Fruit fly (Drosophila melanogaster) Kc167 (cell line): Measurements from ENCODE around the gene CG31431.

Experiments used
- Myc ChIP-seq: fragments of >200 bp; optimal IDR thresholded peaks from 2 replicates; lab custom pipeline; 2017; ENCODE audit warnings: missing external identifiers
- Sin3A ChIP-seq: fragments of >200 bp; optimal IDR thresholded peaks from 2 replicates; lab custom pipeline; 2018; ENCODE audit warnings: missing external identifiers
- h ChIP-seq: fragments of >200 bp; optimal IDR thresholded peaks from 3 replicates; lab custom pipeline; 2018; ENCODE audit warnings: missing external identifiers
- insv ChIP-seq: fragments of >200 bp; optimal IDR thresholded peaks from 3 replicates; lab custom pipeline; 2018; ENCODE audit warnings: missing external identifiers
- psq ChIP-seq: fragments of >200 bp; optimal IDR thresholded peaks from 2 replicates; lab custom pipeline; 2017; ENCODE audit warnings: missing external identifiers
- ttk ChIP-seq: sonication (Bioruptor generic); optimal IDR thresholded peaks from 2 replicates; lab custom pipeline; 2017; ENCODE audit warnings: missing external identifiers

CG31431 gene

dm6 chr3R:21838505-21838956 is 31.9 kb upstream of the CG31431 start:
- TF ChIP-seq psq (lab: Kevin White, UChicago): no peak
- no peak for TF ChIP-seq Myc
- TF ChIP-seq Sin3A: no peak
- TF ChIP-seq h (lab: Kevin White, UChicago): no peak
- no peak for TF ChIP-seq insv (lab: Kevin White, UChicago)
- no peak for TF ChIP-seq ttk (lab: Kevin White, UChicago)

- TF ChIP-seq h (lab: Kevin White, UChicago): no peak
- no peak for TF ChIP-seq psq (lab: Kevin White, UChicago)
- TF ChIP-seq insv (lab: Kevin White, UChicago): no peak
- TF ChIP-seq ttk (lab: Kevin White, UChicago): no peak
- TF ChIP-seq Sin3A: no peak
- no peak for TF ChIP-seq Myc
Measured at dm6 chr3R:21839636-21840035, 30.8 kb upstream of the CG31431 start.

- TF ChIP-seq psq (lab: Kevin White, UChicago) (no peak), Sin3A (no peak), h (lab: Kevin White, UChicago) (no peak), Myc (no peak), ttk (lab: Kevin White, UChicago) (no peak), insv (lab: Kevin White, UChicago) (no peak)
Measured at dm6 chr3R:21840432-21840831, 30.0 kb upstream of the CG31431 start.

DNA sequence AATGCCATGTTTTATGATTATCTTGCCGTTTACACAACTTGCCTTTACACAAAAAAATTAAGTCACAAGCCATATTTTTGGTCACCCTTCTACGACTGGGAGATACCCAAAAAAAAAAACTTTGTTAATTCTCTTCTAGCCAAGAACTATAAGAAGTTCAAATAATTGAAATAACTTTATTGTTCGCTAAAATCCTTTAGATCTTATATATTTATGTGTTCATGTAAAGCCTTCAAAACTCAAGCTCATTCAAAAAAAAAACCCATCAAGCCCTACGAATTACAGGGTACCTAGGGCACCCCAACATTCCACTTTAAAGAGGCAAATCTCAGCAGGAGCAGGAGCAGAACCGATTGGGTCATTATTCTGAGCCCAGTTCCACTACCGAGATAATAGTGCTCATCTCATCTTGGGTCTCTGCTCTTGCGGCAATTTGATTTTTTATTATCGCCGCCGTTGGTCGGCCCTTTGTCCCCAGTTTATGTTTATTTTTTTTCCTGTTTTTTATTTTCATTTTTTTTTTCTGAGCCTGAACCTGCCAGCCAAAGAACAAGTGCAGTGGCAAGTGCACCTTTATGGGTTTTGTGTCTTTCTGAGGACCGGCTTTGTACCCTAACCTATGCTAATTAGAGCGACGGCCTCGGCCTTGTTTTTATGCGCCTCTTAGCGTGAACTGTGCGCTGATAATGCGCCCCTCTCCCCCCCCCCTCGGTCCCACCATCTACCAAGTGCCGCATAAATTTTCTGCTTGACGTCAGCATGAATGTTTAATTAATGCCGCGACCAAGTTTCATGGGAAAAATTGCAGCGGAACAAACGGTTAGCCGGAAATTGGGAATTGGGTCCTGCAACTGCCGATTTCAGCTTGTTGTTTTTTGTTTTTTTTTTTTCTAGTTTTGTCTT is 28.8 kb upstream of the CG31431 start:
- TF ChIP-seq insv (lab: Kevin White, UChicago): no peak

DNA sequence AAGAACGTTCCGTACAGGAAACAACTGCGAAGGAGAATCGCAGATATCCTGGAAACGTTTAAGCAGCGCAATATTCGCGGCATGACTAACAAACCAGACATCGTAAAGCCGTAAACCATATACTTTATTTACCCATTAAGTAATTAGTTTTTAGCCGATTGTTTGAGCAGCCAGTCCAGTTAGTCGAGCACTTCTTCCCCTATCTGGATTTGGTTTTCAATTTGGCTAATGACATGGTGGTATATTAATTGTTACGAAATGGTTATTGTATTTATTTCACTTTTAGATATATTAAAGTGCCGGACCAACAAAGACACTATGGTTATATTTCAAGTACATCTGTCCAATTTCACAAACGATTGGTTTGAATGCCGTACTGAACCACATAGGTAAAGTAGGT is 26.8 kb upstream of the CG31431 start, which contains the start of gene Gr93b:
Gene Gr93b, minus strand, starts transcription at position 101 of the 400 bp plus-strand sequence.
- TF ChIP-seq psq (lab: Kevin White, UChicago): no peak
- no peak for TF ChIP-seq h (lab: Kevin White, UChicago)
- TF ChIP-seq insv (lab: Kevin White, UChicago): no peak
- TF ChIP-seq Sin3A: no peak
- no peak for TF ChIP-seq ttk (lab: Kevin White, UChicago)

DNA sequence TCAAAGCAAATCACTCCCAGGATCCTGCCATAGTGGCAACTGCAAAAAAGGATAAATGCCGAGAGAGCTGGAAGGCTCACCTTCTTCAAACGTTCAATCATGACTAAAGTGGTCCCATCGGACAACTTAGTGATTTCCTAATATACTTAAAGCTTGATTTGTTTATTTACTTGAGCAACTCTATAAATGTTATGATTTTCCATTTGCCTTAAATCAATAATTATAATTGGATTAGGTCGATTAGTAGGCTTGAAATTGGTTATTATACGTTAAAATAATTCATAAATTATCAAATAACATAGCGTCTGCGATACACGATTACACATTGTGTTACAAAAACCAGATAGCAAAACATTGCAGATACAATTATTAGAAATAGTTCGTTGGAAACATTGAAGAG is 25.3 kb upstream of the CG31431 start, which contains the start of gene Gr93c:
Gene Gr93c, minus strand, starts transcription at position 101 of the 400 bp plus-strand sequence.
- TF ChIP-seq Sin3A (no peak), ttk (lab: Kevin White, UChicago) (no peak), Myc (no peak), h (lab: Kevin White, UChicago) (no peak), insv (lab: Kevin White, UChicago) (no peak), psq (lab: Kevin White, UChicago) (no peak)

- TF ChIP-seq h (lab: Kevin White, UChicago) (no peak), Myc (no peak), ttk (lab: Kevin White, UChicago) (no peak), insv (lab: Kevin White, UChicago) (no peak), psq (lab: Kevin White, UChicago) (no peak), Sin3A (no peak)
Measured at dm6 chr3R:21846559-21846958, 23.9 kb upstream of the CG31431 start, which contains the start of gene Gr93d. Gene Gr93d (minus strand): TSS chr3R:21846659.

DNA sequence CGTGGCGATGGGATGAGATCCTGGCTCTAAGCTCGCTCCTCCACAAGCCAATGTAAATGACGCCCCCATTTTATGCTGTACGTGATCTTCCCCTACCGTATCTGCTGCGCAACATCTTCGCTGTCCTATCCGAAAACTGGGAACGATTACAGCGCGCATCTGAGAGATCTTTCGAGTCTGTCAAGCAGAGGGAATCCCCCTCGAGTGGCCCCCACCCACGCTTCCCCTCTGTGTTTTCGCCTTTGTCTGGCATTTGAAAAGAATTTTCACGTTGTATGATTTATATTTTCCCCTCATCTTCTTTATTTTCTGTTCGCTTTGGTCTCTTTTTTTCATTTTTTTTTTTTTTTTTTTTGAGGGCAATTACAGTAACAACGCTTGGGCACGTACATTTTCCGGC is 23.0 kb upstream of the CG31431 start:
- TF ChIP-seq Sin3A (no peak), insv (lab: Kevin White, UChicago) (no peak)

- TF ChIP-seq h (lab: Kevin White, UChicago) (no peak), Sin3A (no peak), ttk (lab: Kevin White, UChicago) (no peak), Myc (no peak), psq (lab: Kevin White, UChicago) (no peak), insv (lab: Kevin White, UChicago) (no peak)
Measured at dm6 chr3R:21848271-21848670, 22.2 kb upstream of the CG31431 start.

DNA sequence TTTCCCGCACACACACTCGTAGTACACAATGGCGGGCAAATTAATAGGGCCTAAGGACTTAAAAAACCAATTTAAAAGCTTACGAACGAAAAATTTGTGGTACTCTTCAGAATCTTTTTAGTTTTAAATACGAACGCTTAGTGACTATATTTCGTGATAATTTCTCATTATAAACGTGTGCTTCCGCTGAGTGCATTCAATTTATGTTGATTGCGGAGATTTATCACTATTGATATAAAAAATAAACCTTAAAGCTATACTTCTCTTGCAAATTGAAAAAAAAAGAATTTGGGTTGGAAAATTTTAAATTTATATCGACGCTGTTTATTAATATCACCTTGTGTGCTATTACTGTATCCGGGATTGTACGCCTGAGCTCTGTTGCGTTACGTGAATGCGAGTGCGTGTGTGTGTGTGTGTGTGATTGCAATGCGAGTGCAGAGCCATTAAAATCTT is 21.5 kb upstream of the CG31431 start:
- no peak for TF ChIP-seq insv (lab: Kevin White, UChicago)
- TF ChIP-seq Myc: no peak
- TF ChIP-seq ttk (lab: Kevin White, UChicago): no peak
- TF ChIP-seq Sin3A: no peak
- no peak for TF ChIP-seq h (lab: Kevin White, UChicago)
- no peak for TF ChIP-seq psq (lab: Kevin White, UChicago)

DNA sequence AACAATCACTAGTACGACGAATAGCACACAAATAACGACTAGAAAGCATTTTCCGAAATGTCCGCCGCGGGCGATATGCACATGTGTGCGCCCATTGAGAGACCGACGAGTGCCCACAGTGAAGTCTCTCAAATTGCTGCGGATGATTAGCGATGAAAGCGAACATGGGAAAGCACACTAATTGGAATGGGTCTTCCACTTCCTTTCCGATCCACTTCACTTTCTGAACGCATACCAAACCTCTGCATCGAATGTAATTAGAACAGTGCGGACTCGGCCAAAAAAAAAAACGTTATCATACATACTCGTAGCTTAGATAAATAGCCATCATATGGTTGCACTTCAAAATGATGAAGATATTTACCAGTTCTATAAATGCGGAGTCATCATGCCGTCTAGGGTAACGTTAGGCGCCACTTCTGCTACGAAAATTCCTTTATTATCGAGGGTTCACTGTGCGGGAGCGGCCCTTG is 20.5 kb upstream of the CG31431 start:
- TF ChIP-seq h (lab: Kevin White, UChicago) (no peak), Sin3A (no peak), psq (lab: Kevin White, UChicago) (no peak), insv (lab: Kevin White, UChicago) (no peak), ttk (lab: Kevin White, UChicago) (no peak), Myc (no peak)
